Fruit fly (Drosophila melanogaster): ENCODE data around the gene CG42324.

dm6 chr3L:3496593-3496992 is 24.3 kb downstream of the CG42324 start:
- TF ChIP-seq fd96Ca (GFP tag; IDR thresholded peaks at IDR 0.05) (no peak), Pif1B (GFP tag; optimal IDR thresholded peaks at IDR 0.05) (no peak), CG12605 (GFP tag; IDR thresholded peaks at IDR 0.05) (no peak), EcR (GFP tag; optimal IDR thresholded peaks at IDR 0.05) (no peak)

Measured in whole organism, pupa.